Fruit fly (Drosophila melanogaster): Measurements from ENCODE around the gene CG15478.
A peak's percentile ranks its signal among the peaks of the same experiment; 100 is the strongest.

The CG15478 gene

DNA sequence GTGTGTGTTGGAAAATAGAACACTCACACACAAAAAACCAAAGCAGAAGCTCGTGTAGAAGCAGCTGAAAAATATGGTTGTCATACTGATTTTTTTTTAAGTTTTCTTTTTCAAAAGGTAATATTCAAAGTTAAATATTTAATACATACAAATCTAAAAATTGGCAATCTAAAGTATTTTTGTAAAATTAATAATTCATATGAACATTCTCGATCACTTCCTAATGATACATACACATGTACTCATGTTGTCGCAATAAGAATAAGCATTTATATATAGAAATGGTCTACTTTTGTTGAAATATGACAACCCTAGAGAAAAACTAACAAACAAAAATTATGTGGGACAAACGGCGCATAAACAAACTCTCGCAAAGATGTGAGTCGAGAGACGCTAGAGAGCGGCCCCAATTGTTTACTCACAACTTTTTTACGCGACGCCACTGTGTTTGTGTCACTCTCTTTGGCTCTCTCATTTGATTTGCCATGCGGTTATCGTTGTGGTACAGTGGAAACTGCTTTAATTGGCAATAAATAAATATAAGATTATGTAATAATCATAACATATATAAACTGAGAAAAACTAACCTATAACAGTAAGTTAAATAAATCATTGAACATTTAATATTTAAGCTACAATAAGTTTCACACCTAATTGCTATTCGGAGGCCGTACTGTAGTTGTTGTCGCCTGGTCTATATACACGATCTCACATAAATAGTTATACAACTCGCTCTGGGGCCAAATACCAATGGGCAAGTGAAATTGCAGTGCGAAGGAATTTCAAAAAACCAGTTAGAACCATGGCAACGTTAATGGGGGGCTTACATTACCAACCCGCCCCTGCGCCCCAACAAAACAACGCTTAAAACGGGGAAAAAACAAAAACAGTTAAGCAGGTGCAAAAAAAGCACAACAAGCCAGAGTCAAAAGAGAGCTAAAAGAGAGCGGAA lies 11.1 kb downstream of the CG15478 start (continued):
- TF ChIP-seq p53 (GFP tag; optimal IDR thresholded peaks at IDR 0.05): no peak
- TF ChIP-seq CG11696 (GFP tag; IDR thresholded peaks at IDR 0.05): peak; percentile 94
- peak; percentile 94 for TF ChIP-seq cwo (GFP tag; optimal IDR thresholded peaks at IDR 0.05)
- TF ChIP-seq CG4424 (GFP tag; optimal IDR thresholded peaks at IDR 0.05): peak; percentile 95
- peak; percentile 25; the same call in 1 of the 2 replicates for TF ChIP-seq CG13287 (GFP tag; IDR thresholded peaks at IDR 0.05; ENCODE audit: partially characterized antibody)
- peak; percentile 84 for TF ChIP-seq ems (GFP tag; optimal IDR thresholded peaks at IDR 0.05)
- peak; percentile 98 for TF ChIP-seq caup (GFP tag; optimal IDR thresholded peaks at IDR 0.05; ENCODE audit: severe bottlenecking)
- peak; percentile 96 for TF ChIP-seq salm (tag; optimal IDR thresholded peaks at IDR 0.05)
- peak; percentile 97 for TF ChIP-seq peb (GFP tag; IDR thresholded peaks at IDR 0.05)
- peak; percentile 84 for TF ChIP-seq CG6654 (GFP tag; optimal IDR thresholded peaks at IDR 0.05)
- TF ChIP-seq CG15073 (GFP tag; optimal IDR thresholded peaks at IDR 0.05): peak; percentile 90
- TF ChIP-seq CG9437 (GFP tag; optimal IDR thresholded peaks at IDR 0.05): peak; percentile 94
- peak; percentile 99 for TF ChIP-seq Rfx (GFP tag; IDR thresholded peaks at IDR 0.05)
- no peak for TF ChIP-seq D (optimal IDR thresholded peaks at IDR 0.05)
- peak; percentile 93 for TF ChIP-seq D (GFP tag; optimal IDR thresholded peaks at IDR 0.05)
- no peak for TF ChIP-seq h (optimal IDR thresholded peaks at IDR 0.05)
- TF ChIP-seq CG9727 (GFP tag; optimal IDR thresholded peaks at IDR 0.05): peak; percentile 97
- TF ChIP-seq CG15011 (GFP tag; optimal IDR thresholded peaks at IDR 0.05): peak; percentile 95
- peak; percentile 96 for TF ChIP-seq CG15601 (tag; optimal IDR thresholded peaks at IDR 0.05)
- TF ChIP-seq CG1024 (GFP tag; IDR thresholded peaks at IDR 0.05): peak; percentile 95
- peak; percentile 98 for TF ChIP-seq CoRest (tag; optimal IDR thresholded peaks at IDR 0.05)
- peak; percentile 98 for TF ChIP-seq Xrp1 (GFP tag; IDR thresholded peaks at IDR 0.05)
- TF ChIP-seq Asciz (GFP tag; optimal IDR thresholded peaks at IDR 0.05): peak; percentile 96
- peak; percentile 93 for TF ChIP-seq Ssrp (tag; optimal IDR thresholded peaks at IDR 0.05)
- TF ChIP-seq Six4 (GFP tag; optimal IDR thresholded peaks at IDR 0.05): peak; percentile 97
- peak in 1 of 3 experiments; percentile 88 for TF ChIP-seq Stat92E (GFP tag; optimal IDR thresholded peaks at IDR 0.05)
- TF ChIP-seq chn (GFP tag; optimal IDR thresholded peaks at IDR 0.05): peak; percentile 59
- no peak for TF ChIP-seq CG1832 (GFP tag; optimal IDR thresholded peaks at IDR 0.05)
- peak; percentile 69 to 98 for TF ChIP-seq Pdp1 (GFP tag; optimal IDR thresholded peaks at IDR 0.05)
- no peak for TF ChIP-seq Kr (GFP tag; optimal IDR thresholded peaks at IDR 0.05)
- TF ChIP-seq Scr (GFP tag; IDR thresholded peaks at IDR 0.05; ENCODE audit: partially characterized antibody): no peak
- TF ChIP-seq Opbp (GFP tag; IDR thresholded peaks at IDR 0.05; ENCODE audit: partially characterized antibody): no peak
- peak; percentile 99 for TF ChIP-seq ranshi (GFP tag; IDR thresholded peaks at IDR 0.05)
- TF ChIP-seq repo (GFP tag; optimal IDR thresholded peaks at IDR 0.05): no peak
- peak; percentile 90 for TF ChIP-seq YL-1 (GFP tag; optimal IDR thresholded peaks at IDR 0.05)
- peak; percentile 96 for TF ChIP-seq CG18619 (GFP tag; optimal IDR thresholded peaks at IDR 0.05)
- peak; percentile 97 for TF ChIP-seq CG14050 (GFP tag; IDR thresholded peaks at IDR 0.05)
- TF ChIP-seq Tbp (GFP tag; optimal IDR thresholded peaks at IDR 0.05): no peak
- TF ChIP-seq CG1603 (tag; optimal IDR thresholded peaks at IDR 0.05): peak; percentile 91
- peak; percentile 99 for TF ChIP-seq CG13894 (tag; optimal IDR thresholded peaks at IDR 0.05)
- TF ChIP-seq CG4730 (GFP tag; IDR thresholded peaks at IDR 0.05): peak; percentile 97
- peak; percentile 99 for TF ChIP-seq Hand (GFP tag; optimal IDR thresholded peaks at IDR 0.05)
- peak; percentile 99 for TF ChIP-seq CG17359 (tag; optimal IDR thresholded peaks at IDR 0.05)
- peak; percentile 99 for TF ChIP-seq sob (GFP tag; IDR thresholded peaks at IDR 0.05)
- TF ChIP-seq CG31388 (GFP tag; optimal IDR thresholded peaks at IDR 0.05): peak; percentile 90
- TF ChIP-seq Gsc (GFP tag; IDR thresholded peaks at IDR 0.05): peak; percentile 94
- TF ChIP-seq Dll (GFP tag; IDR thresholded peaks at IDR 0.05; ENCODE audit: partially characterized antibody): 0 out of 4 replicates have a peak, but pooled peaks have one; percentile 17
- peak; percentile 98 for TF ChIP-seq CG2712 (tag; optimal IDR thresholded peaks at IDR 0.05)

Measured in whole organism, embryonic.